Fruit fly (Drosophila melanogaster): ENCODE results near the gene Trm7-32.

- TF ChIP-seq CG17806 (tag; optimal IDR thresholded peaks at IDR 0.05), result no peak
- no peak for TF ChIP-seq CG9948 (tag; optimal IDR thresholded peaks at IDR 0.05)
Measured at dm6 chr3R:17061736-17062371, 21.4 kb downstream of the Trm7-32 start.
